Fruit fly (Drosophila melanogaster): ENCODE data around the gene Pp2B-14D.

Gene Pp2B-14D

dm6 chrX:16559514-16560510 lies at the start of gene Pp2B-14D (continued):
- TF ChIP-seq CG15479 (GFP tag; optimal IDR thresholded peaks at IDR 0.05) (no peak), nmo (GFP tag; optimal IDR thresholded peaks at IDR 0.05) (no peak), al (GFP tag; IDR thresholded peaks at IDR 0.05) (no peak), CG9437 (GFP tag; optimal IDR thresholded peaks at IDR 0.05) (peak; percentile 11), Opbp (GFP tag; IDR thresholded peaks at IDR 0.05; ENCODE audit: partially characterized antibody) (0 out of 3 replicates have a peak, but pooled peaks have one; percentile 40), CG9609 (GFP tag; optimal IDR thresholded peaks at IDR 0.05) (no peak), tin (GFP tag; optimal IDR thresholded peaks at IDR 0.05) (no peak), wor (GFP tag; IDR thresholded peaks at IDR 0.05) (no peak), CkIIα-i1 (GFP tag; IDR thresholded peaks at IDR 0.05) (no peak), prd (optimal IDR thresholded peaks at IDR 0.05) (no peak), prd (GFP tag; IDR thresholded peaks at IDR 0.05) (no peak), Dad (GFP tag; optimal IDR thresholded peaks at IDR 0.05) (no peak), lbe (GFP tag; optimal IDR thresholded peaks at IDR 0.05) (no peak), CG6654 (GFP tag; optimal IDR thresholded peaks at IDR 0.05) (no peak), lov (optimal IDR thresholded peaks at IDR 0.05) (no peak), lov (GFP tag; IDR thresholded peaks at IDR 0.05) (no peak), zf30C (GFP tag; optimal IDR thresholded peaks at IDR 0.05) (peak; percentile 73), croc (GFP tag; conservative IDR thresholded peaks at IDR 0.05) (no peak), NfI (GFP tag; optimal IDR thresholded peaks at IDR 0.05) (no peak), Gug (GFP tag; IDR thresholded peaks at IDR 0.05) (no peak), CG11093 (GFP tag; IDR thresholded peaks at IDR 0.05) (no peak), CG9215 (GFP tag; IDR thresholded peaks at IDR 0.05) (no peak), CG7745 (tag; optimal IDR thresholded peaks at IDR 0.05) (no peak), lilli (GFP tag; optimal IDR thresholded peaks at IDR 0.05) (no peak), nerfin-1 (tag; optimal IDR thresholded peaks at IDR 0.05) (peak; percentile 45), Ravus (GFP tag; IDR thresholded peaks at IDR 0.05) (no peak), CG2116 (GFP tag; optimal IDR thresholded peaks at IDR 0.05) (peak; percentile 5), sim (GFP tag; IDR thresholded peaks at IDR 0.05) (no peak), CG6272 (GFP tag; IDR thresholded peaks at IDR 0.05) (no peak), Antp (GFP tag; optimal IDR thresholded peaks at IDR 0.05) (no peak), CG4707 (GFP tag; optimal IDR thresholded peaks at IDR 0.05) (no peak), Oaz (GFP tag; IDR thresholded peaks at IDR 0.05) (no peak), Taf1 (GFP tag; IDR thresholded peaks at IDR 0.05) (no peak), Hey (tag; optimal IDR thresholded peaks at IDR 0.05) (no peak), Dek (tag; optimal IDR thresholded peaks at IDR 0.05) (peak; percentile 25), Dip2 (GFP tag; IDR thresholded peaks at IDR 0.05) (no peak), ftz-f1 (GFP tag; optimal IDR thresholded peaks at IDR 0.05) (no peak), CG31441 (GFP tag; IDR thresholded peaks at IDR 0.05) (0 out of 2 replicates have a peak, but pooled peaks have one; percentile 17), CG4404 (GFP tag; IDR thresholded peaks at IDR 0.05) (no peak), PHDP (tag; optimal IDR thresholded peaks at IDR 0.05) (no peak), hb (GFP tag; IDR thresholded peaks at IDR 0.05; ENCODE audit: partially characterized antibody) (no peak), fd64A (GFP tag; optimal IDR thresholded peaks at IDR 0.05) (no peak), CG5180 (GFP tag; optimal IDR thresholded peaks at IDR 0.05) (no peak), CG18262 (tag; optimal IDR thresholded peaks at IDR 0.05) (peak; percentile 6), CG6765 (GFP tag; optimal IDR thresholded peaks at IDR 0.05) (no peak), so (GFP tag; IDR thresholded peaks at IDR 0.05) (no peak), CG8478 (optimal IDR thresholded peaks at IDR 0.05) (peak; percentile 85), CG17361 (GFP tag; IDR thresholded peaks at IDR 0.05) (no peak), bowl (GFP tag; IDR thresholded peaks at IDR 0.05) (no peak), Blimp-1 (GFP tag; optimal IDR thresholded peaks at IDR 0.05) (no peak)

Measured in whole organism, embryonic.